Worm (Caenorhabditis elegans): ENCODE data around the gene cki-2.

DNA sequence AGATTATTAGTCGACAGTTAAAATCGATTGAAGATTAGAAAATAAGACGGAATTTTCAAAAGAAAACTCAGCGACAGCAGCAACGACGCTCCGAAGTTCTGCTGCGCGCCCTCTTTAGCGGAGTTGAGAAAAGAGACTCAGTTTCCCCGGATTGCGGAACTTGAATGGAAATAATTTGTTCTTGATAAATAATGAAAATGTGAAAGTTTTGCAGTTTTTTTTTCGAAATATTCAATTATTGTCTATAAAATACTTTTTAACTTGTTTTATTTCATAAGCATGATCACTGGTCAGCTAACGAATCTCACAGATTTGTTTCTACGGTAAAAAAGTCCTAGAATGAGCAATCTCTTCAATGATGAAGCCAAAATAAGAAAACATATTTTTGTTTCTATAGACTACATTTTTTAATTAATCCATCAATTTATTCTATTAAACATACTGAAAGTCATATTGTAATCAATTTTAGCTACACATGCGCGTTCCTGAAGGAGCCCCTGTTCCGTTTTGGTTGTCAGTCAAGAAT is 41.2 kb downstream of the cki-2 start, which contains the start of the genes cec-3 and T09A5.15:
- TF ChIP-seq sptf-1 (tag; optimal IDR thresholded peaks at IDR 0.05) (no peak), pha-4 (tag; optimal IDR thresholded peaks at IDR 0.05) (no peak), ces-1 (GFP tag; optimal IDR thresholded peaks at IDR 0.05) (peak; percentile 54)

Data from whole organism, mixed stage, embryonic.